Fruit fly (Drosophila melanogaster) whole organism, embryonic: ENCODE measurements around the gene CG5225.
A peak's percentile ranks its signal among the peaks of the same experiment; 100 is the strongest.

Experiments used
- Abd-B ChIP-seq: fragments of 200-800 bp; sonication (Bioruptor generic); optimal IDR thresholded peaks from 2 replicates; lab custom pipeline; 2018; ENCODE audit warnings: missing biosample characterization, mild to moderate bottlenecking, missing genetic modification characterization, moderate library complexity
- Antp ChIP-seq: fragments of 200-800 bp; sonication (Bioruptor generic); optimal IDR thresholded peaks from 3 replicates; lab custom pipeline; 2016; ENCODE audit warnings: missing biosample characterization, missing genetic modification characterization
- Atf-2 ChIP-seq: fragments of 200-800 bp; sonication (Bioruptor generic); optimal IDR thresholded peaks from 2 replicates; lab custom pipeline; 2016; ENCODE audit warnings: missing biosample characterization, missing genetic modification characterization
- Atf6 ChIP-seq: fragments of 200-800 bp; sonication (Bioruptor generic); IDR thresholded peaks from 2 replicates; pipeline ENCODE4 v1.3.6; 2022; ENCODE audit warnings: missing biosample characterization, missing genetic modification characterization
- CG10462 ChIP-seq: fragments of 200-800 bp; sonication (Bioruptor generic); optimal IDR thresholded peaks from 2 replicates; lab custom pipeline; 2016; ENCODE audit warnings: missing biosample characterization, missing genetic modification characterization
- CG11456 ChIP-seq: fragments of 200-800 bp; sonication (Bioruptor generic); IDR thresholded peaks from 3 replicates; pipeline ENCODE4 v1.3.6; 2022; ENCODE audit warnings: missing biosample characterization, missing genetic modification characterization
- CG11560 ChIP-seq: fragments of 200-800 bp; sonication (Bioruptor generic); IDR thresholded peaks from 3 replicates; pipeline ENCODE4 v1.3.6; 2022; ENCODE audit warnings: missing biosample characterization, missing genetic modification characterization
- CG12155 ChIP-seq: fragments of 200-800 bp; sonication (Bioruptor generic); optimal IDR thresholded peaks from 3 replicates; lab custom pipeline; 2016; ENCODE audit warnings: missing biosample characterization, missing genetic modification characterization
- CG15514 ChIP-seq: fragments of 200-800 bp; sonication (Bioruptor generic); optimal IDR thresholded peaks from 3 replicates; lab custom pipeline; 2017; ENCODE audit warnings: missing biosample characterization, missing genetic modification characterization, mild to moderate bottlenecking, moderate library complexity, missing genetic modification reagents
- CG17359 ChIP-seq: fragments of 200-800 bp; sonication (Bioruptor generic); optimal IDR thresholded peaks from 3 replicates; lab custom pipeline; 2018; ENCODE audit warnings: missing biosample characterization, mild to moderate bottlenecking, missing genetic modification characterization, moderate library complexity
- CG2875 ChIP-seq: fragments of 200-800 bp; sonication (Bioruptor generic); optimal IDR thresholded peaks from 2 replicates; lab custom pipeline; 2017; ENCODE audit warnings: missing biosample characterization, mild to moderate bottlenecking, missing genetic modification characterization, missing genetic modification reagents
- CG32767 ChIP-seq: fragments of 200-800 bp; sonication (Bioruptor generic); IDR thresholded peaks from 2 replicates; pipeline ENCODE4 v1.3.6; 2022; ENCODE audit warnings: missing biosample characterization, missing genetic modification characterization
- CG3281 ChIP-seq: fragments of 200-800 bp; sonication (Bioruptor generic); optimal IDR thresholded peaks from 3 replicates; lab custom pipeline; 2017; ENCODE audit warnings: missing biosample characterization, mild to moderate bottlenecking, missing genetic modification characterization
- CG34376 ChIP-seq: fragments of 200-800 bp; sonication (Bioruptor generic); optimal IDR thresholded peaks from 2 replicates; lab custom pipeline; 2018; ENCODE audit warnings: missing biosample characterization, mild to moderate bottlenecking, missing genetic modification characterization
- CG3726 ChIP-seq: fragments of 200-800 bp; sonication (Bioruptor generic); IDR thresholded peaks from 3 replicates; pipeline ENCODE4, ENCODE4 v1.3.6; 2022; ENCODE audit warnings: missing biosample characterization, missing genetic modification characterization
- CG43689 ChIP-seq: fragments of 200-800 bp; sonication (Bioruptor generic); IDR thresholded peaks from 2 replicates; pipeline ENCODE4 v1.3.6; 2022; ENCODE audit warnings: missing biosample characterization, missing genetic modification characterization
- CG7271 ChIP-seq: fragments of 200-800 bp; sonication (Bioruptor generic); optimal IDR thresholded peaks from 2 replicates; lab custom pipeline; 2018; ENCODE audit warnings: missing biosample characterization, mild to moderate bottlenecking, missing genetic modification characterization, moderate library complexity
- CG7987 ChIP-seq: fragments of 200-800 bp; sonication (Bioruptor generic); optimal IDR thresholded peaks from 2 replicates; lab custom pipeline; 2018; ENCODE audit warnings: missing biosample characterization, mild to moderate bottlenecking, missing genetic modification characterization, moderate library complexity
- CG8290 ChIP-seq, 3 experiments: fragments of 200-800 bp; sonication (Bioruptor generic); optimal IDR thresholded peaks; 2 replicates each; lab custom pipeline; 2016 to 2019; ENCODE audit warnings: missing biosample characterization in 3 of 3, missing genetic modification characterization in 3 of 3, mild to moderate bottlenecking in 2 of 3, moderate library complexity in 1 of 3
- Chrac-16 ChIP-seq: fragments of 200-800 bp; sonication (Bioruptor generic); optimal IDR thresholded peaks from 3 replicates; lab custom pipeline; 2016; ENCODE audit warnings: missing biosample characterization, missing genetic modification characterization
- Dad ChIP-seq: fragments of 200-800 bp; sonication (Bioruptor generic); optimal IDR thresholded peaks from 3 replicates; lab custom pipeline; 2016; ENCODE audit warnings: missing biosample characterization, missing genetic modification characterization
- Deaf1 ChIP-seq: fragments of 200-800 bp; optimal IDR thresholded peaks from 3 replicates; lab custom pipeline; 2019; ENCODE audit warnings: missing biosample characterization, mild to moderate bottlenecking, missing genetic modification characterization, moderate library complexity
- Dip2 ChIP-seq: fragments of 200-800 bp; sonication (Bioruptor generic); IDR thresholded peaks from 2 replicates; pipeline ENCODE4 v1.3.6; 2022; ENCODE audit warnings: missing biosample characterization, missing genetic modification characterization
- Doc2 ChIP-seq: fragments of 200-800 bp; sonication (Bioruptor generic); IDR thresholded peaks from 2 replicates; pipeline ENCODE4 v1.3.6; 2022; ENCODE audit warnings: missing biosample characterization, missing genetic modification characterization
- Dp ChIP-seq: fragments of 200-800 bp; sonication (Bioruptor generic); optimal IDR thresholded peaks from 2 replicates; lab custom pipeline; 2018; ENCODE audit warnings: missing biosample characterization, mild to moderate bottlenecking, missing genetic modification characterization, moderate library complexity
- Eip74EF ChIP-seq, 2 experiments: fragments of 200-800 bp in 1 of 2; fragments of >200 bp in 1 of 2; sonication (Bioruptor generic) in 1 of 2; optimal IDR thresholded peaks; 2 replicates each; lab custom pipeline; 2017 to 2019; ENCODE audit warnings: missing biosample characterization in 2 of 2, missing genetic modification characterization in 2 of 2, mild to moderate bottlenecking in 1 of 2, moderate library complexity in 1 of 2
- Fer2 ChIP-seq: fragments of 200-800 bp; sonication (Bioruptor generic); optimal IDR thresholded peaks from 2 replicates; lab custom pipeline; 2018; ENCODE audit warnings: missing biosample characterization, mild to moderate bottlenecking, missing genetic modification characterization, moderate library complexity
- GATAe ChIP-seq: fragments of 200-800 bp; sonication (Bioruptor generic); conservative IDR thresholded peaks from 2 replicates; pipeline ENCODE4 v1.3.6; 2022; ENCODE audit warnings: missing biosample characterization, missing genetic modification characterization
- HLHmδ ChIP-seq: fragments of 200-800 bp; sonication (Bioruptor generic); optimal IDR thresholded peaks from 2 replicates; lab custom pipeline; 2018; ENCODE audit warnings: missing biosample characterization, mild to moderate bottlenecking, missing genetic modification characterization, moderate library complexity
- NfI ChIP-seq: fragments of 200-800 bp; sonication (Bioruptor generic); optimal IDR thresholded peaks from 3 replicates; lab custom pipeline; 2018; ENCODE audit warnings: missing biosample characterization, mild to moderate bottlenecking, missing genetic modification characterization, moderate library complexity
- Oaz ChIP-seq: fragments of 200-800 bp; sonication (Bioruptor generic); IDR thresholded peaks from 2 replicates; pipeline ENCODE4 v1.3.6; 2022; ENCODE audit warnings: missing biosample characterization, missing genetic modification characterization
- Sin3A ChIP-seq: fragments of >200 bp; optimal IDR thresholded peaks from 2 replicates; lab custom pipeline; 2018
- Ssrp ChIP-seq: fragments of 200-800 bp; sonication (Bioruptor generic); optimal IDR thresholded peaks from 2 replicates; lab custom pipeline; 2018; ENCODE audit warnings: missing biosample characterization, mild to moderate bottlenecking, missing genetic modification characterization, moderate library complexity
- Usf ChIP-seq: fragments of 200-800 bp; sonication (Bioruptor generic); optimal IDR thresholded peaks from 2 replicates; lab custom pipeline; 2017; ENCODE audit warnings: missing genotype, missing biosample characterization, missing genetic modification characterization
- br ChIP-seq: fragments of >200 bp; optimal IDR thresholded peaks from 2 replicates; lab custom pipeline; 2017
- ci ChIP-seq: fragments of 200-800 bp; sonication (Bioruptor generic); IDR thresholded peaks from 3 replicates; pipeline ENCODE4 v1.3.6; 2022; ENCODE audit warnings: missing biosample characterization, missing genetic modification characterization
- cwo ChIP-seq: fragments of 200-800 bp; sonication (Bioruptor generic); optimal IDR thresholded peaks from 3 replicates; lab custom pipeline; 2017; ENCODE audit warnings: missing biosample characterization, missing genetic modification characterization, mild to moderate bottlenecking, moderate library complexity, missing genetic modification reagents
- danr ChIP-seq: fragments of 200-800 bp; sonication (Bioruptor generic); IDR thresholded peaks from 2 replicates; pipeline ENCODE4 v1.3.6; 2022; ENCODE audit warnings: missing biosample characterization, missing genetic modification characterization
- exex ChIP-seq: fragments of 200-800 bp; sonication (Bioruptor generic); optimal IDR thresholded peaks from 4 replicates; lab custom pipeline; 2018; ENCODE audit warnings: missing biosample characterization, mild to moderate bottlenecking, missing genetic modification characterization, moderate library complexity
- gfzf ChIP-seq: fragments of 200-800 bp; sonication (Bioruptor generic); optimal IDR thresholded peaks from 2 replicates; lab custom pipeline; 2016; ENCODE audit warnings: missing biosample characterization, mild to moderate bottlenecking, missing genetic modification characterization, moderate library complexity
- gro ChIP-seq: fragments of 200-800 bp; sonication (Bioruptor generic); optimal IDR thresholded peaks from 2 replicates; lab custom pipeline; 2016; ENCODE audit warnings: missing biosample characterization, missing genetic modification characterization
- hth ChIP-seq: fragments of >200 bp; optimal IDR thresholded peaks from 2 replicates; lab custom pipeline; 2017; ENCODE audit warnings: inconsistent platforms
- lmd ChIP-seq: fragments of 200-800 bp; sonication (Bioruptor generic); IDR thresholded peaks from 2 replicates; pipeline ENCODE4 v1.3.6; 2022; ENCODE audit warnings: missing biosample characterization, missing genetic modification characterization
- nerfin-1 ChIP-seq: fragments of 200-800 bp; sonication (Bioruptor generic); optimal IDR thresholded peaks from 3 replicates; lab custom pipeline; 2019; ENCODE audit warnings: missing biosample characterization, mild to moderate bottlenecking, missing genetic modification characterization, moderate library complexity
- onecut ChIP-seq: fragments of 200-800 bp; sonication (Bioruptor generic); IDR thresholded peaks from 2 replicates; pipeline ENCODE4 v1.3.6; 2022; ENCODE audit warnings: missing biosample characterization, missing genetic modification characterization
- otp ChIP-seq: fragments of 200-800 bp; sonication (Bioruptor generic); IDR thresholded peaks from 3 replicates; pipeline ENCODE4, ENCODE4 v1.3.6; 2022; ENCODE audit warnings: missing biosample characterization, missing genetic modification characterization
- psq ChIP-seq: fragments of 200-800 bp; sonication (Bioruptor generic); optimal IDR thresholded peaks from 2 replicates; lab custom pipeline; 2017; ENCODE audit warnings: missing biosample characterization, missing genetic modification characterization
- rib ChIP-seq: fragments of 200-800 bp; sonication (Bioruptor generic); IDR thresholded peaks from 2 replicates; pipeline ENCODE4 v1.3.6; 2022; ENCODE audit warnings: missing biosample characterization, missing genetic modification characterization
- sob ChIP-seq: fragments of 200-800 bp; sonication (Bioruptor generic); IDR thresholded peaks from 2 replicates; pipeline ENCODE4 v1.3.6; 2022; ENCODE audit warnings: missing biosample characterization, missing genetic modification characterization
- tin ChIP-seq: fragments of 200-800 bp; sonication (Bioruptor generic); optimal IDR thresholded peaks from 3 replicates; lab custom pipeline; 2016; ENCODE audit warnings: missing biosample characterization, missing genetic modification characterization
- wdn ChIP-seq: fragments of 200-800 bp; sonication (Bioruptor generic); IDR thresholded peaks from 2 replicates; pipeline ENCODE4 v1.3.6; 2022; ENCODE audit warnings: missing biosample characterization, missing genetic modification characterization

CG5225 gene

dm6 chr3R:17079859-17080255 is 51.4 kb downstream of the CG5225 start, which contains the start of the genes Keap1 and kuk (continued):
- no peak for TF ChIP-seq Eip74EF (GFP tag; optimal IDR thresholded peaks at IDR 0.05; lab: Kevin White, UChicago)
- peak; percentile 27 for TF ChIP-seq Atf-2 (GFP tag; lab: Kevin White, UChicago)
- TF ChIP-seq rib (GFP tag; lab: Robert Waterston, UW) = 0 out of 2 replicates have a peak, but pooled peaks have one; percentile 17
- peak; percentile 43 for TF ChIP-seq Dad (GFP tag; lab: Kevin White, UChicago)
- peak; percentile 4 for TF ChIP-seq HLHmδ (GFP tag; lab: Kevin White, UChicago)
- TF ChIP-seq danr = 0 out of 2 replicates have a peak, but pooled peaks have one; percentile 20
- no peak for TF ChIP-seq otp (GFP tag; lab: Robert Waterston, UW)
- TF ChIP-seq Doc2 = no peak
- TF ChIP-seq CG32767 (GFP tag; lab: Robert Waterston, UW) = no peak
- peak; percentile 60 for TF ChIP-seq gro (GFP tag; lab: Kevin White, UChicago)
- TF ChIP-seq gfzf = peak; percentile 94
- TF ChIP-seq Ssrp = no peak
- no peak for TF ChIP-seq exex
- peak; percentile 58 for TF ChIP-seq onecut
- no peak for TF ChIP-seq CG8290 (GFP tag; optimal IDR thresholded peaks at IDR 0.05; lab: Kevin White, UChicago)
- TF ChIP-seq CG8290 (tag; optimal IDR thresholded peaks at IDR 0.05; lab: Kevin White, UChicago) = peak in 1 of 2 experiments; percentile 57
- TF ChIP-seq nerfin-1 (tag; lab: Kevin White, UChicago) = no peak
- no peak for TF ChIP-seq Abd-B (GFP tag; lab: Kevin White, UChicago)
- no peak for TF ChIP-seq hth
- peak; percentile 13; the same call in 1 of the 3 replicates for TF ChIP-seq CG11560
- TF ChIP-seq Oaz (GFP tag; lab: Robert Waterston, UW) = no peak
- TF ChIP-seq sob (GFP tag; lab: Robert Waterston, UW) = peak; percentile 75
- TF ChIP-seq Chrac-16 (GFP tag; lab: Kevin White, UChicago) = peak; percentile 55
- TF ChIP-seq lmd (GFP tag; lab: Robert Waterston, UW) = peak; percentile 46; the same call in 1 of the 2 replicates
- peak; percentile 27 for TF ChIP-seq psq (GFP tag; lab: Kevin White, UChicago)
- TF ChIP-seq CG7271 = peak; percentile 17
- TF ChIP-seq Dp (GFP tag; lab: Kevin White, UChicago) = peak; percentile 71
- no peak for TF ChIP-seq CG3281 (GFP tag; lab: Kevin White, UChicago)
- peak; percentile 74 for TF ChIP-seq CG15514 (GFP tag; lab: Kevin White, UChicago)
- no peak for TF ChIP-seq Usf (GFP tag; lab: Kevin White, UChicago)
- peak; percentile 58 for TF ChIP-seq CG12155 (GFP tag; lab: Kevin White, UChicago)
- TF ChIP-seq CG7987 = no peak
- peak; percentile 85 for TF ChIP-seq Sin3A (lab: Kevin White, UChicago)
- TF ChIP-seq CG10462 (GFP tag; lab: Kevin White, UChicago) = peak; percentile 69
- no peak for TF ChIP-seq CG34376 (GFP tag; lab: Kevin White, UChicago)
- TF ChIP-seq ci (GFP tag; lab: Robert Waterston, UW) = peak; percentile 64
- TF ChIP-seq CG17359 (tag; lab: Kevin White, UChicago) = peak; percentile 99
- no peak for TF ChIP-seq GATAe (GFP tag; lab: Robert Waterston, UW)
- TF ChIP-seq br (lab: Kevin White, UChicago) = no peak
- no peak for TF ChIP-seq Dip2
- TF ChIP-seq CG43689 = no peak
- TF ChIP-seq wdn (GFP tag; lab: Robert Waterston, UW) = no peak
- TF ChIP-seq NfI (GFP tag; lab: Kevin White, UChicago) = peak; percentile 71
- peak; percentile 26 for TF ChIP-seq tin
- no peak for TF ChIP-seq Deaf1 (tag; lab: Kevin White, UChicago)
- TF ChIP-seq Atf6 = no peak
- no peak for TF ChIP-seq cwo (GFP tag; lab: Kevin White, UChicago)
- TF ChIP-seq Fer2 (tag; lab: Kevin White, UChicago) = peak; percentile 46
- peak; percentile 48 for TF ChIP-seq Antp (GFP tag; lab: Kevin White, UChicago)
- no peak for TF ChIP-seq CG3726 (GFP tag; lab: Robert Waterston, UW)
- TF ChIP-seq CG2875 (GFP tag; lab: Kevin White, UChicago) = peak; percentile 12
- TF ChIP-seq CG11456 = 0 out of 3 replicates have a peak, but pooled peaks have one; percentile 66
